Worm (Caenorhabditis elegans) whole organism, L1 larva: ENCODE measurements around the gene F58E6.8.

Experiments
- alr-1 ChIP-seq: fragments of 200-800 bp; sonication (Bioruptor generic); optimal IDR thresholded peaks from 2 replicates; lab custom pipeline; 2018; ENCODE audit warnings: borderline replicate concordance, mild to moderate bottlenecking, missing genetic modification characterization, missing compliant biosample characterization
- fkh-8 ChIP-seq: sonication (generic microtip); optimal IDR thresholded peaks from 2 replicates; lab custom pipeline; 2016; ENCODE audit warnings: mild to moderate bottlenecking, missing genetic modification characterization, missing compliant biosample characterization
- fos-1 ChIP-seq: fragments of 150-350 bp; optimal IDR thresholded peaks from 2 replicates; lab custom pipeline; 2014; ENCODE audit warnings: missing biosample characterization, missing genetic modification characterization
- grh-1 ChIP-seq: fragments of 200-800 bp; sonication (Bioruptor generic); IDR thresholded peaks from 2 replicates; pipeline ENCODE4 v1.3.6; 2022; ENCODE audit warnings: missing genetic modification reagents, missing genetic modification characterization, missing compliant biosample characterization
- isw-1 ChIP-seq: fragments of 200-800 bp; sonication (Bioruptor generic); IDR thresholded peaks from 2 replicates; pipeline ENCODE4 v1.3.6; 2022; ENCODE audit warnings: missing genetic modification characterization, missing compliant biosample characterization
- nhr-11 ChIP-seq: fragments of 150-350 bp; optimal IDR thresholded peaks from 2 replicates; lab custom pipeline; 2014; ENCODE audit warnings: missing biosample characterization, missing genetic modification characterization
- snu-23 ChIP-seq: sonication (generic microtip); optimal IDR thresholded peaks from 2 replicates; lab custom pipeline; 2016; ENCODE audit warnings: missing genetic modification characterization, missing compliant biosample characterization
- sox-4 ChIP-seq: sonication (generic microtip); optimal IDR thresholded peaks from 2 replicates; lab custom pipeline; 2016; ENCODE audit warnings: missing genetic modification characterization, missing compliant biosample characterization
- xbp-1 ChIP-seq: sonication (generic microtip); optimal IDR thresholded peaks from 2 replicates; lab custom pipeline; 2016; ENCODE audit warnings: missing genetic modification characterization, missing compliant biosample characterization

DNA sequence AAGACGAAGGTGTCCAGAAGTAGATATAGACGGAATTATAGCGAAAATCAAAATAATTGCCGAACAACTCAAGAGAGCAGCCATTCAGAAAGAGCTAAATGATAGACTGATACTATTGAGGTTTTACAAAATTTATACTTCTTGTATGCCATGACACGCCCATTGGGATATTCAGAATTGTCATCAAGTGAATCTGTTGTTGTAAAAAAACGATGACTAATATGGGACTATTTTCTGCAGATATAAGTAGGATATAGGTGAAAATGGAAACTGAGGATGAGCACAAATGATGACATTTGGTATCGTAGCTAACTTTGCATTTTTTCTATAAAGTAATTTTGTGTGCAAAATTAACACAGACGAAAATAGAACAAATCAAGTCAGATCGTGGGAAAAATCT, at the start of gene F58E6.8:
- TF ChIP-seq fkh-8 (tag; lab: Kevin White, UChicago) (no peak), grh-1 (GFP tag; lab: Robert Waterston, UW) (no peak), fos-1 (tag; lab: Kevin White, UChicago) (no peak), isw-1 (GFP tag; lab: Robert Waterston, UW) (no peak), alr-1 (no peak), snu-23 (GFP tag; lab: Kevin White, UChicago) (no peak), xbp-1 (tag; lab: Kevin White, UChicago) (no peak), sox-4 (tag; lab: Kevin White, UChicago) (no peak), nhr-11 (tag; lab: Kevin White, UChicago) (no peak)
